ENCODE assay signal across 2 worm cellular contexts in the genomic region with DNA sequence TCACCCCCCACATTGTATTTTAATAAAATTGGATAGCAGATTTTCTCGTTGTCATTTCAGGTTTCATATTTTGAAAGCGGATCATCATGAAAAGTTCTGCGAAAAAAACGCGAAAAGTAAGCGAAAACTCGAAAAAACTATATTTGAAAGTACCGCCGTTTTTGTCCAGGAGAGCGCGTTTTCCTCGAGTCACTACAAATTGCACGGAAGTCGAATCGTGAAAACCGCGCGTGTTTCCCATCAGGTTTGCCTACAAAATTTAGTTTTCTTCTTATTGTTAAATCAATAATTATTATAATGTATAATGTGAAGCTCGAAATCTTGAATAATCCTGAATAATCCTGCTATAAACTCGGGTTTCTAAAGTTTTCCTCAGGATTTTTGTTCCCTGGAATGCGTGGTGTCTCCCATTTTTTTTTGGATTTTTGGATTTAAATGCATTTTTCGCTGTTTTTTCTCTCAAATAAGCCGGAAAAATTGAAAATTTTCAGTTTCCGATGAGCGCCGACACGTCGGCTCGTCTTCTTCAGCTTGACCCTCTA.
TF ChIP-seq lines count a peak whose summit lies in the region.

A gene (plus strand): TSS at position 492 of the 542 bp plus-strand sequence.

TF ChIP-seq in whole organism, L1 larva, 84 proteins besides CTCF, POLR2A, EP300 and RAD21 (continued from another document):
- TF ChIP-seq hlh-17 (GFP tag; optimal IDR thresholded peaks at IDR 0.05; lab: Kevin White, UChicago; ENCODE audit: borderline replicate concordance) (no peak), C34B4.2 (tag; optimal IDR thresholded peaks at IDR 0.05; lab: Kevin White, UChicago) (no peak), snu-23 (GFP tag; optimal IDR thresholded peaks at IDR 0.05; lab: Kevin White, UChicago) (peak; percentile 85), nhr-84 (tag; optimal IDR thresholded peaks at IDR 0.05; lab: Kevin White, UChicago) (no peak), xbp-1 (tag; optimal IDR thresholded peaks at IDR 0.05; lab: Kevin White, UChicago) (peak; percentile 86), lin-39 (tag; optimal IDR thresholded peaks at IDR 0.05; lab: Kevin White, UChicago) (peak; percentile 60), lin-14 (GFP tag; optimal IDR thresholded peaks at IDR 0.05; lab: Kevin White, UChicago) (peak; percentile 88), fkh-8 (tag; optimal IDR thresholded peaks at IDR 0.05; lab: Kevin White, UChicago) (peak; percentile 94), tbx-2 (tag; optimal IDR thresholded peaks at IDR 0.05; lab: Kevin White, UChicago) (peak; percentile 90), dpl-1 (GFP tag; optimal IDR thresholded peaks at IDR 0.05; lab: Kevin White, UChicago) (peak; percentile 94 to 95 (median 95)), mab-9 (GFP tag; IDR thresholded peaks at IDR 0.05; lab: Robert Waterston, UW) (peak; percentile 68; the same call in 1 of the 2 replicates), Y116A8C.19 (tag; optimal IDR thresholded peaks at IDR 0.05; lab: Kevin White, UChicago; ENCODE audit: borderline replicate concordance) (peak; percentile 55), nhr-85 (tag; lab: Kevin White, UChicago) (peak; percentile 97), sox-4 (tag; optimal IDR thresholded peaks at IDR 0.05; lab: Kevin White, UChicago) (peak; percentile 84), sup-37 (GFP tag; optimal IDR thresholded peaks at IDR 0.05; lab: Kevin White, UChicago) (peak; percentile 71), nhr-47 (tag; optimal IDR thresholded peaks at IDR 0.05; lab: Kevin White, UChicago) (peak; percentile 95), elt-3 (tag; optimal IDR thresholded peaks at IDR 0.05; lab: Kevin White, UChicago) (peak in 2 of 6 experiments; percentile 49 to 74), alr-1 (tag; optimal IDR thresholded peaks at IDR 0.05; lab: Kevin White, UChicago; ENCODE audit: borderline replicate concordance) (no peak), ztf-11 (tag; optimal IDR thresholded peaks at IDR 0.05; lab: Kevin White, UChicago) (peak in 1 of 2 experiments; percentile 85), ztf-4 (tag; optimal IDR thresholded peaks at IDR 0.05; lab: Kevin White, UChicago) (peak; percentile 13), elt-2 (tag; optimal IDR thresholded peaks at IDR 0.05; lab: Kevin White, UChicago) (peak; percentile 78), jun-1 (tag; optimal IDR thresholded peaks at IDR 0.05; lab: Kevin White, UChicago) (peak; percentile 61), isw-1 (GFP tag; IDR thresholded peaks at IDR 0.05; lab: Robert Waterston, UW) (peak; percentile 87), C04F5.9 (tag; optimal IDR thresholded peaks at IDR 0.05; lab: Kevin White, UChicago) (peak; percentile 82), snpc-4 (tag; optimal IDR thresholded peaks at IDR 0.05; lab: Kevin White, UChicago) (peak; percentile 64), efl-1 (optimal IDR thresholded peaks at IDR 0.05; lab: Kevin White, UChicago) (peak; percentile 94 to 97), efl-1 (GFP tag; optimal IDR thresholded peaks at IDR 0.05 in 1 of 2; lab: Kevin White, UChicago) (peak; percentile 96 to 100)

TF ChIP-seq in whole organism, young adult, 124 proteins besides CTCF, POLR2A, EP300 and RAD21 (continued from another document):
- TF ChIP-seq snpc-3.4 (tag; optimal IDR thresholded peaks at IDR 0.05; lab: Kevin White, UChicago): peak; percentile 39
- no peak for TF ChIP-seq mxl-1 (tag; optimal IDR thresholded peaks at IDR 0.05; lab: Kevin White, UChicago)
- TF ChIP-seq athp-1 (tag; optimal IDR thresholded peaks at IDR 0.05; lab: Kevin White, UChicago): no peak
- TF ChIP-seq somi-1 (GFP tag; optimal IDR thresholded peaks at IDR 0.05; lab: Kevin White, UChicago): peak; percentile 39
- peak; percentile 18 for TF ChIP-seq T07F8.4 (tag; optimal IDR thresholded peaks at IDR 0.05; lab: Kevin White, UChicago)
